Fruit fly (Drosophila melanogaster) whole organism, embryonic: ENCODE results near the gene Crz.

Experiments
- C15 ChIP-seq: fragments of 200-800 bp; sonication (Bioruptor generic); IDR thresholded peaks from 3 replicates; pipeline ENCODE4 v1.3.6; 2022; ENCODE audit warnings: missing biosample characterization, missing genetic modification characterization
- CG10209 ChIP-seq: fragments of 200-800 bp; sonication (Bioruptor generic); optimal IDR thresholded peaks from 3 replicates; lab custom pipeline; 2017; ENCODE audit warnings: missing biosample characterization, mild to moderate bottlenecking, missing genetic modification characterization, missing genetic modification reagents
- CG11398 ChIP-seq: fragments of 200-800 bp; sonication (Bioruptor generic); optimal IDR thresholded peaks from 2 replicates; lab custom pipeline; 2016; ENCODE audit warnings: missing biosample characterization, missing genetic modification characterization
- CG12071 ChIP-seq: fragments of 200-800 bp; sonication (Bioruptor generic); optimal IDR thresholded peaks from 3 replicates; lab custom pipeline; 2018; ENCODE audit warnings: missing biosample characterization, mild to moderate bottlenecking, missing genetic modification characterization
- CG12942 ChIP-seq: fragments of 200-800 bp; sonication (Bioruptor generic); optimal IDR thresholded peaks from 3 replicates; lab custom pipeline; 2016; ENCODE audit warnings: missing biosample characterization, missing genetic modification characterization
- CG13296 ChIP-seq: fragments of 200-800 bp; sonication (Bioruptor generic); optimal IDR thresholded peaks from 3 replicates; lab custom pipeline; 2018; ENCODE audit warnings: missing biosample characterization, mild to moderate bottlenecking, missing genetic modification characterization
- CG13624 ChIP-seq: fragments of 200-800 bp; sonication (Bioruptor generic); optimal IDR thresholded peaks from 2 replicates; lab custom pipeline; 2016; ENCODE audit warnings: missing biosample characterization, missing genetic modification characterization
- CG17568 ChIP-seq: fragments of 200-800 bp; sonication (Bioruptor generic); optimal IDR thresholded peaks from 2 replicates; lab custom pipeline; 2018; ENCODE audit warnings: missing biosample characterization, mild to moderate bottlenecking, missing genetic modification characterization, moderate library complexity
- CG18262 ChIP-seq: fragments of 200-800 bp; optimal IDR thresholded peaks from 3 replicates; lab custom pipeline; 2019; ENCODE audit warnings: missing biosample characterization, mild to moderate bottlenecking, missing genetic modification characterization, moderate library complexity
- CG1832 ChIP-seq: fragments of 200-800 bp; sonication (Bioruptor generic); optimal IDR thresholded peaks from 2 replicates; lab custom pipeline; 2017; ENCODE audit warnings: missing biosample characterization, mild to moderate bottlenecking, missing genetic modification characterization, inconsistent platforms
- CG18764 ChIP-seq: fragments of 200-800 bp; sonication (Bioruptor generic); optimal IDR thresholded peaks from 3 replicates; lab custom pipeline; 2016; ENCODE audit warnings: missing biosample characterization, missing genetic modification characterization
- CG2678 ChIP-seq: fragments of 200-800 bp; sonication (Bioruptor generic); optimal IDR thresholded peaks from 3 replicates; lab custom pipeline; 2019; ENCODE audit warnings: missing biosample characterization, mild to moderate bottlenecking, missing genetic modification characterization, moderate library complexity
- CG2712 ChIP-seq: fragments of 200-800 bp; optimal IDR thresholded peaks from 3 replicates; lab custom pipeline; 2019; ENCODE audit warnings: missing biosample characterization, mild to moderate bottlenecking, missing genetic modification characterization, moderate library complexity
- CG32767 ChIP-seq: fragments of 200-800 bp; sonication (Bioruptor generic); IDR thresholded peaks from 2 replicates; pipeline ENCODE4 v1.3.6; 2022; ENCODE audit warnings: missing biosample characterization, missing genetic modification characterization
- CG6254 ChIP-seq: fragments of 200-800 bp; sonication (Bioruptor generic); optimal IDR thresholded peaks from 3 replicates; lab custom pipeline; 2017; ENCODE audit warnings: mild to moderate bottlenecking, missing biosample characterization, missing genetic modification reagents, missing genetic modification characterization
- CG6654 ChIP-seq: fragments of 200-800 bp; sonication (Bioruptor generic); optimal IDR thresholded peaks from 2 replicates; lab custom pipeline; 2017; ENCODE audit warnings: missing biosample characterization, mild to moderate bottlenecking, missing genetic modification characterization
- CG7372 ChIP-seq: fragments of 200-800 bp; sonication (Bioruptor generic); IDR thresholded peaks from 2 replicates; pipeline ENCODE4 v1.3.6; 2022; ENCODE audit warnings: missing biosample characterization, missing genetic modification characterization
- CG8478 ChIP-seq: fragments of >200 bp; optimal IDR thresholded peaks from 2 replicates; lab custom pipeline; 2018
- Dbx ChIP-seq: fragments of 200-800 bp; sonication (Bioruptor generic); IDR thresholded peaks from 3 replicates; pipeline ENCODE4 v1.3.6; 2022; ENCODE audit warnings: missing biosample characterization, missing genetic modification characterization
- Elba2 ChIP-seq: fragments of 200-800 bp; sonication (Bioruptor generic); optimal IDR thresholded peaks from 3 replicates; lab custom pipeline; 2016; ENCODE audit warnings: missing biosample characterization, missing genetic modification characterization
- Ets97D ChIP-seq: fragments of 200-800 bp; sonication (Bioruptor generic); optimal IDR thresholded peaks from 3 replicates; lab custom pipeline; 2016; ENCODE audit warnings: missing biosample characterization, missing genetic modification characterization
- GATAe ChIP-seq: fragments of 200-800 bp; sonication (Bioruptor generic); conservative IDR thresholded peaks from 2 replicates; pipeline ENCODE4 v1.3.6; 2022; ENCODE audit warnings: missing biosample characterization, missing genetic modification characterization
- H2.0 ChIP-seq: fragments of 200-800 bp; sonication (Bioruptor generic); IDR thresholded peaks from 2 replicates; pipeline ENCODE4 v1.3.6; 2022; ENCODE audit warnings: missing biosample characterization, missing genetic modification characterization
- HLHmδ ChIP-seq: fragments of 200-800 bp; sonication (Bioruptor generic); optimal IDR thresholded peaks from 2 replicates; lab custom pipeline; 2018; ENCODE audit warnings: missing biosample characterization, mild to moderate bottlenecking, missing genetic modification characterization, moderate library complexity
- Hmr ChIP-seq: fragments of 200-800 bp; sonication (Bioruptor generic); optimal IDR thresholded peaks from 3 replicates; lab custom pipeline; 2017; ENCODE audit warnings: mild to moderate bottlenecking, missing biosample characterization, missing genetic modification reagents, missing genetic modification characterization
- MBD-R2 ChIP-seq: fragments of 200-800 bp; sonication (Bioruptor generic); IDR thresholded peaks from 2 replicates; pipeline ENCODE4 v1.3.6; 2022; ENCODE audit warnings: missing biosample characterization, missing genetic modification characterization
- Med ChIP-seq: fragments of 200-800 bp; sonication (Bioruptor generic); peaks from one replicate; lab custom pipeline; 2016; ENCODE audit warnings: missing biosample characterization, missing genetic modification characterization, mild to moderate bottlenecking, inconsistent platforms, moderate library complexity
- Mes4 ChIP-seq: fragments of 200-800 bp; sonication (Bioruptor generic); optimal IDR thresholded peaks from 2 replicates; lab custom pipeline; 2016; ENCODE audit warnings: missing biosample characterization, missing genetic modification characterization
- Nf-YA ChIP-seq: fragments of 200-800 bp; sonication (Bioruptor generic); IDR thresholded peaks from 2 replicates; pipeline ENCODE4 v1.3.6; 2022; ENCODE audit warnings: missing biosample characterization, missing genetic modification characterization
- Pdp1 ChIP-seq, 2 experiments: fragments of 200-800 bp; sonication (Bioruptor generic); optimal IDR thresholded peaks; 3 replicates each; lab custom pipeline; 2016; ENCODE audit warnings: missing biosample characterization in 2 of 2, missing genetic modification characterization in 2 of 2, mild to moderate bottlenecking in 1 of 2, moderate library complexity in 1 of 2
- Xrp1 ChIP-seq: fragments of 200-800 bp; sonication (Bioruptor generic); IDR thresholded peaks from 2 replicates; pipeline ENCODE4 v1.3.6; 2022; ENCODE audit warnings: missing biosample characterization, missing genetic modification characterization
- YL-1 ChIP-seq: fragments of 200-800 bp; sonication (Bioruptor generic); optimal IDR thresholded peaks from 3 replicates; lab custom pipeline; 2017; ENCODE audit warnings: missing biosample characterization, mild to moderate bottlenecking, missing genetic modification characterization
- ap ChIP-seq: fragments of 200-800 bp; sonication (Bioruptor generic); IDR thresholded peaks from 2 replicates; pipeline ENCODE4 v1.3.6; 2022; ENCODE audit warnings: missing biosample characterization, missing genetic modification characterization
- bab2 ChIP-seq: fragments of 200-800 bp; sonication (Bioruptor generic); optimal IDR thresholded peaks from 2 replicates; lab custom pipeline; 2016; ENCODE audit warnings: missing biosample characterization, missing genetic modification characterization
- bigmax ChIP-seq: fragments of 200-800 bp; sonication (Bioruptor generic); optimal IDR thresholded peaks from 2 replicates; lab custom pipeline; 2018; ENCODE audit warnings: missing biosample characterization, mild to moderate bottlenecking, missing genetic modification characterization
- cg ChIP-seq: fragments of 200-800 bp; sonication (Bioruptor generic); optimal IDR thresholded peaks from 3 replicates; lab custom pipeline; 2019; ENCODE audit warnings: missing biosample characterization, mild to moderate bottlenecking, missing genetic modification characterization, moderate library complexity
- dan ChIP-seq: fragments of 200-800 bp; sonication (Bioruptor generic); IDR thresholded peaks from 2 replicates; pipeline ENCODE4 v1.3.6; 2022; ENCODE audit warnings: missing biosample characterization, missing genetic modification characterization
- dati ChIP-seq: fragments of 200-800 bp; sonication (Bioruptor generic); IDR thresholded peaks from 2 replicates; pipeline ENCODE4 v1.3.6; 2022; ENCODE audit warnings: missing biosample characterization, missing genetic modification characterization
- dmrt99B ChIP-seq: fragments of 200-800 bp; sonication (Bioruptor generic); optimal IDR thresholded peaks from 2 replicates; lab custom pipeline; 2018; ENCODE audit warnings: missing biosample characterization, mild to moderate bottlenecking, missing genetic modification characterization, moderate library complexity
- emc ChIP-seq: fragments of 200-800 bp; sonication (Bioruptor generic); optimal IDR thresholded peaks from 2 replicates; lab custom pipeline; 2016; ENCODE audit warnings: missing biosample characterization, missing genetic modification characterization
- ftz-f1 ChIP-seq: fragments of 200-800 bp; sonication (Bioruptor generic); optimal IDR thresholded peaks from 2 replicates; lab custom pipeline; 2016; ENCODE audit warnings: missing biosample characterization, missing genetic modification characterization
- gcm2 ChIP-seq: fragments of 200-800 bp; sonication (Bioruptor generic); optimal IDR thresholded peaks from 2 replicates; lab custom pipeline; 2016; ENCODE audit warnings: missing biosample characterization, missing genetic modification characterization
- grau ChIP-seq: fragments of 200-800 bp; optimal IDR thresholded peaks from 3 replicates; lab custom pipeline; 2019; ENCODE audit warnings: missing biosample characterization, mild to moderate bottlenecking, missing genetic modification characterization, moderate library complexity
- grn ChIP-seq: fragments of 200-800 bp; sonication (Bioruptor generic); optimal IDR thresholded peaks from 3 replicates; lab custom pipeline; 2017; ENCODE audit warnings: missing biosample characterization, missing genetic modification characterization
- ind ChIP-seq: fragments of 200-800 bp; sonication (Bioruptor generic); optimal IDR thresholded peaks from 3 replicates; lab custom pipeline; 2016; ENCODE audit warnings: missing biosample characterization, missing genetic modification characterization
- insv ChIP-seq, 2 experiments: fragments of 200-800 bp; sonication (Bioruptor generic); optimal IDR thresholded peaks; 3 replicates each; lab custom pipeline; 2016 to 2018; ENCODE audit warnings: missing biosample characterization in 2 of 2, missing genetic modification characterization in 2 of 2
- sd ChIP-seq: fragments of 200-800 bp; sonication (Bioruptor generic); optimal IDR thresholded peaks from 3 replicates; lab custom pipeline; 2018; ENCODE audit warnings: missing biosample characterization, mild to moderate bottlenecking, missing genetic modification characterization, moderate library complexity
- slp2 ChIP-seq: fragments of 200-800 bp; sonication (Bioruptor generic); optimal IDR thresholded peaks from 2 replicates; lab custom pipeline; 2016; ENCODE audit warnings: missing biosample characterization, missing genetic modification characterization
- unpg ChIP-seq: fragments of 200-800 bp; sonication (Bioruptor generic); optimal IDR thresholded peaks from 3 replicates; lab custom pipeline; 2018; ENCODE audit warnings: missing biosample characterization, mild to moderate bottlenecking, missing genetic modification characterization, moderate library complexity
- wdn ChIP-seq: fragments of 200-800 bp; sonication (Bioruptor generic); IDR thresholded peaks from 2 replicates; pipeline ENCODE4 v1.3.6; 2022; ENCODE audit warnings: missing biosample characterization, missing genetic modification characterization
- zfh2 ChIP-seq: fragments of 200-800 bp; sonication (Bioruptor generic); optimal IDR thresholded peaks from 2 replicates; lab custom pipeline; 2016; ENCODE audit warnings: missing biosample characterization, missing genetic modification characterization

The Crz gene

dm6 chr3R:14278523-14279303, 35.9 kb upstream of the Crz start (continued):
- TF ChIP-seq C15 (GFP tag; lab: Robert Waterston, UW), result no peak
- no peak for TF ChIP-seq grn
- TF ChIP-seq GATAe (GFP tag; lab: Robert Waterston, UW), result no peak
- TF ChIP-seq CG17568 (GFP tag; lab: Kevin White, UChicago), result no peak
- peak; percentile 38 for TF ChIP-seq Xrp1 (GFP tag; lab: Robert Waterston, UW)
- no peak for TF ChIP-seq wdn
- peak; percentile 34 for TF ChIP-seq cg
- TF ChIP-seq zfh2 (GFP tag; lab: Kevin White, UChicago), result no peak
- no peak for TF ChIP-seq MBD-R2
- no peak for TF ChIP-seq CG2678
- no peak for TF ChIP-seq dati
- TF ChIP-seq CG12942, result no peak
- no peak for TF ChIP-seq bab2 (GFP tag; lab: Kevin White, UChicago)
- no peak for TF ChIP-seq CG6254 (GFP tag; lab: Kevin White, UChicago)
- TF ChIP-seq emc (GFP tag; lab: Kevin White, UChicago), result no peak
- no peak for TF ChIP-seq ftz-f1 (GFP tag; lab: Kevin White, UChicago)
- no peak for TF ChIP-seq CG12071 (GFP tag; lab: Kevin White, UChicago)
- TF ChIP-seq Elba2, result no peak
- TF ChIP-seq Dbx (GFP tag; lab: Robert Waterston, UW), result 0 out of 3 replicates have a peak, but pooled peaks have one; percentile 18
- TF ChIP-seq dan (GFP tag; lab: Robert Waterston, UW), result no peak
- no peak for TF ChIP-seq Hmr (GFP tag; lab: Kevin White, UChicago)
- no peak for TF ChIP-seq bigmax (GFP tag; lab: Kevin White, UChicago)
- TF ChIP-seq sd (tag; lab: Kevin White, UChicago), result peak; percentile 35
- peak; percentile 8 for TF ChIP-seq HLHmδ
- TF ChIP-seq gcm2 (GFP tag; lab: Kevin White, UChicago), result no peak
- TF ChIP-seq CG13296 (GFP tag; lab: Kevin White, UChicago), result no peak
- TF ChIP-seq CG7372, result no peak
- no peak for TF ChIP-seq CG18764 (GFP tag; lab: Kevin White, UChicago)
- no peak for TF ChIP-seq CG6654
- no peak for TF ChIP-seq grau (tag; lab: Kevin White, UChicago)
- no peak for TF ChIP-seq Mes4 (GFP tag; lab: Kevin White, UChicago)
- no peak for TF ChIP-seq CG10209 (GFP tag; lab: Kevin White, UChicago)
- TF ChIP-seq ap (GFP tag; lab: Robert Waterston, UW), result no peak
- no peak for TF ChIP-seq CG32767
- no peak for TF ChIP-seq CG11398 (GFP tag; lab: Kevin White, UChicago)
- TF ChIP-seq slp2 (GFP tag; lab: Kevin White, UChicago), result no peak
- TF ChIP-seq ind (GFP tag; lab: Kevin White, UChicago), result no peak
- TF ChIP-seq Med (GFP tag; lab: Kevin White, UChicago), result peak; percentile 74
- TF ChIP-seq insv (GFP tag; optimal IDR thresholded peaks at IDR 0.05; lab: Kevin White, UChicago), result no peak
- peak; percentile 86 for TF ChIP-seq CG1832 (GFP tag; lab: Kevin White, UChicago)
- no peak for TF ChIP-seq YL-1 (GFP tag; lab: Kevin White, UChicago)
- TF ChIP-seq Ets97D (GFP tag; lab: Kevin White, UChicago), result no peak
- TF ChIP-seq Pdp1 (GFP tag; optimal IDR thresholded peaks at IDR 0.05; lab: Kevin White, UChicago), result no peak
- peak; percentile 27 for TF ChIP-seq unpg (GFP tag; lab: Kevin White, UChicago)
- TF ChIP-seq Nf-YA (GFP tag; lab: Robert Waterston, UW), result no peak
- TF ChIP-seq CG8478 (lab: Kevin White, UChicago), result no peak
- TF ChIP-seq CG13624, result no peak
- no peak for TF ChIP-seq CG18262 (tag; lab: Kevin White, UChicago)
- peak; percentile 7 for TF ChIP-seq dmrt99B (tag; lab: Kevin White, UChicago)
- no peak for TF ChIP-seq H2.0 (GFP tag; lab: Robert Waterston, UW)
- no peak for TF ChIP-seq CG2712 (tag; lab: Kevin White, UChicago)
